Fruit fly (Drosophila melanogaster) whole organism, prepupa: ENCODE measurements around the gene mRpS30.

Experiments used
- CG10669 ChIP-seq: fragments of 200-800 bp; sonication (Bioruptor generic); optimal IDR thresholded peaks from 3 replicates; lab custom pipeline; 2018; ENCODE audit warnings: missing biosample characterization, mild to moderate bottlenecking, missing genetic modification characterization, moderate library complexity
- CG6163 ChIP-seq: fragments of 200-800 bp; sonication (Bioruptor generic); IDR thresholded peaks from 3 replicates; pipeline ENCODE4 v1.3.6; 2022; ENCODE audit warnings: missing biosample characterization, missing genetic modification characterization
- Sox14 ChIP-seq: fragments of 200-800 bp; sonication (Bioruptor generic); optimal IDR thresholded peaks from 3 replicates; lab custom pipeline; 2016; ENCODE audit warnings: missing biosample characterization, missing genetic modification characterization
- topi ChIP-seq: fragments of 200-800 bp; sonication (Bioruptor generic); optimal IDR thresholded peaks from 3 replicates; lab custom pipeline; 2016; ENCODE audit warnings: missing biosample characterization, missing genetic modification characterization

mRpS30 gene

DNA sequence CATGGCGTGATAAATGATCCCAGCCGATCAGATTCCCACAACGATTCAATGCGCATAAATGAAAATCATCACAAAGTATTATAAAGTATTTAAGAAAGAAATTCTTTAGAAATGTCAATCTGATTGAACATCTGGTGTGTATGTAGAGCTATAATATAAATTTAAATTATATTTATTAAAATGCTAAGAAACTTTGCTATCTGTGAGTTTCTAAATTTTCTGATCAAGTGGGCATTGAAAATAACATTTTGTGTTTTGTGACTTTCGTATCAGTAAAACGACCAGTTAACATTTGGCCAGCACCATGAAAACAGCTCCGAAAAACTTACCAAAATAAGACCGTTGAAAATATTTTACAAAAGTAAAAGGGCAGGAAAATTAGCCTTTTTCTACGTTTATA, 51.7 kb downstream of the mRpS30 start, which contains the start of gene CG8565:
Gene CG8565 (plus strand): TSS at position 301 of the 400 bp plus-strand sequence.
- TF ChIP-seq topi (GFP tag; lab: Kevin White, UChicago) (no peak), CG6163 (no peak), Sox14 (GFP tag; lab: Kevin White, UChicago) (no peak), CG10669 (no peak)
